Worm (Caenorhabditis elegans): ENCODE measurements around the gene try-4.

ce11 chrV:20891871-20892270, 30.9 kb upstream of the try-4 start:
- TF ChIP-seq nhr-237 (tag; optimal IDR thresholded peaks at IDR 0.05): no peak
- TF ChIP-seq R02D3.7 (tag; optimal IDR thresholded peaks at IDR 0.05): no peak
- TF ChIP-seq skn-1 (tag; optimal IDR thresholded peaks at IDR 0.05): no peak
- no peak for TF ChIP-seq ama-1 (optimal IDR thresholded peaks at IDR 0.05)
- no peak for TF ChIP-seq elt-3 (tag; optimal IDR thresholded peaks at IDR 0.05)
- TF ChIP-seq F13H6.1 (tag; optimal IDR thresholded peaks at IDR 0.05): no peak
- no peak for TF ChIP-seq nhr-25 (tag; optimal IDR thresholded peaks at IDR 0.05)
- TF ChIP-seq lin-11 (tag; optimal IDR thresholded peaks at IDR 0.05): no peak
- no peak for TF ChIP-seq egl-27 (tag; optimal IDR thresholded peaks at IDR 0.05)
- no peak for TF ChIP-seq unc-62 (GFP tag; optimal IDR thresholded peaks at IDR 0.05)
- no peak for TF ChIP-seq snpc-4 (tag; optimal IDR thresholded peaks at IDR 0.05)
